Fruit fly (Drosophila melanogaster) whole organism, pupa: ENCODE results near the gene CG11911.
A peak's percentile ranks its signal among the peaks of the same experiment; 100 is the strongest.

ENCODE experiments used
- CG10348 ChIP-seq: fragments of 200-800 bp; sonication (Bioruptor generic); IDR thresholded peaks from 2 replicates; pipeline ENCODE4 v1.3.6; 2022; ENCODE audit warnings: missing biosample characterization, missing genetic modification characterization
- CG15710 ChIP-seq: fragments of 200-800 bp; sonication (Bioruptor generic); optimal IDR thresholded peaks from 2 replicates; lab custom pipeline; 2018; ENCODE audit warnings: missing biosample characterization, mild to moderate bottlenecking, missing genetic modification characterization, moderate library complexity
- CG17806 ChIP-seq: fragments of 200-800 bp; sonication (Bioruptor generic); optimal IDR thresholded peaks from 2 replicates; lab custom pipeline; 2018; ENCODE audit warnings: missing biosample characterization, mild to moderate bottlenecking, missing genetic modification characterization, moderate library complexity
- CG34367 ChIP-seq: fragments of 200-800 bp; sonication (Bioruptor generic); optimal IDR thresholded peaks from 2 replicates; lab custom pipeline; 2018; ENCODE audit warnings: missing biosample characterization, mild to moderate bottlenecking, missing genetic modification characterization
- CG8159 ChIP-seq: fragments of 200-800 bp; sonication (Bioruptor generic); optimal IDR thresholded peaks from 3 replicates; lab custom pipeline; 2018; ENCODE audit warnings: missing biosample characterization, mild to moderate bottlenecking, missing genetic modification characterization, moderate library complexity
- CG9948 ChIP-seq: fragments of 200-800 bp; sonication (Bioruptor generic); optimal IDR thresholded peaks from 2 replicates; lab custom pipeline; 2018; ENCODE audit warnings: missing biosample characterization, mild to moderate bottlenecking, missing genetic modification characterization, moderate library complexity
- D1 ChIP-seq: fragments of 200-800 bp; sonication (Bioruptor generic); optimal IDR thresholded peaks from 2 replicates; lab custom pipeline; 2018; ENCODE audit warnings: missing biosample characterization, mild to moderate bottlenecking, missing genetic modification characterization, moderate library complexity
- EcR ChIP-seq: fragments of 200-800 bp; sonication (Bioruptor generic); optimal IDR thresholded peaks from 3 replicates; lab custom pipeline; 2019; ENCODE audit warnings: missing biosample characterization, missing genetic modification characterization, mild to moderate bottlenecking, moderate library complexity, missing genetic modification reagents
- Ets98B ChIP-seq: fragments of 200-800 bp; sonication (Bioruptor generic); IDR thresholded peaks from 2 replicates; pipeline ENCODE4 v1.3.6; 2022; ENCODE audit warnings: missing biosample characterization, missing genetic modification characterization
- Snoo ChIP-seq: fragments of 200-800 bp; sonication (Bioruptor generic); optimal IDR thresholded peaks from 3 replicates; lab custom pipeline; 2017; ENCODE audit warnings: missing biosample characterization, mild to moderate bottlenecking, missing genetic modification characterization, inconsistent platforms
- fd96Ca ChIP-seq: fragments of 200-800 bp; sonication (Bioruptor generic); IDR thresholded peaks from 3 replicates; pipeline ENCODE4 v1.3.6; 2022; ENCODE audit warnings: missing biosample characterization, missing genetic modification characterization

DNA sequence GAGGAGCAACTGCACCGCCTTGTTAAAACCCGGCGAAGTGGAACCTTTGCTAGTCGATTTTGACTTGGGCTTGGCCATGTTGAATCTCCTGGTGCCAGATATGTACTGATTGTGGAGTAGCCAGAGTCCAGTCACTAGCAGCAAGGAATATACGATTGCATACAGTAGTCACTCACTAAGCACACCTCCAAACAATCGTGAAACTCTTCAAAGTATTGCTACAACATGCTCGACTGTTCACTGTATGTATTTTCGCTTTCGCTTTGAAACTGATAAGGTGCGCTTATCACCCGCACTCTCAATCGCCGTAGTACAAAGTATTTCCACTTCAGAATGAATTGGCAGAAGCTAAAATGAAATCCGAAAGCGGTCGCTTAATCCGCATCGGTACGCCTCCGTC is 34.6 kb downstream of the CG11911 start:
- TF ChIP-seq Ets98B (peak; percentile 79), CG15710 (tag; lab: Kevin White, UChicago) (peak; percentile 52), CG10348 (no peak), CG8159 (tag; lab: Kevin White, UChicago) (peak; percentile 70), CG34367 (tag; lab: Kevin White, UChicago) (peak; percentile 38), CG17806 (tag; lab: Kevin White, UChicago) (peak; percentile 56), CG9948 (tag; lab: Kevin White, UChicago) (peak; percentile 32), EcR (GFP tag; lab: Kevin White, UChicago) (peak; percentile 20), Snoo (tag; lab: Kevin White, UChicago) (peak; percentile 76), D1 (tag; lab: Kevin White, UChicago) (no peak), fd96Ca (peak; percentile 60; the same call in 2 of the 3 replicates)
